Worm (Caenorhabditis elegans): Measurements from ENCODE around the gene srz-11.

Gene srz-11

ce11 chrV:15187083-15188057 is 24.5 kb downstream of the srz-11 start, which contains the start of the genes cyn-7 and bath-36 (continued):
- TF ChIP-seq Y53F4B.3 (GFP tag; IDR thresholded peaks at IDR 0.05) = no peak
- TF ChIP-seq lir-1 (GFP tag; conservative IDR thresholded peaks at IDR 0.05) = peak; percentile 70
- peak; percentile 62; the same call in 1 of the 2 replicates for TF ChIP-seq D2030.7 (GFP tag; IDR thresholded peaks at IDR 0.05)
- no peak for TF ChIP-seq F55B11.4 (tag; optimal IDR thresholded peaks at IDR 0.05; ENCODE audit: borderline replicate concordance, insufficient read depth)
- TF ChIP-seq lin-40 (tag; optimal IDR thresholded peaks at IDR 0.05) = peak; percentile 85
- no peak for TF ChIP-seq aptf-3 (GFP tag; IDR thresholded peaks at IDR 0.05)
- peak; percentile 90 for TF ChIP-seq madf-6 (GFP tag; IDR thresholded peaks at IDR 0.05)
- TF ChIP-seq Y79H2A.3 (GFP tag; conservative IDR thresholded peaks at IDR 0.05) = no peak
- peak; percentile 80 for TF ChIP-seq nhr-80 (tag; optimal IDR thresholded peaks at IDR 0.05)
- TF ChIP-seq ztf-25 (GFP tag; IDR thresholded peaks at IDR 0.05) = no peak
- peak; percentile 33 for TF ChIP-seq hmg-1.2 (GFP tag; IDR thresholded peaks at IDR 0.05)
- no peak for TF ChIP-seq unc-130 (GFP tag; optimal IDR thresholded peaks at IDR 0.05)
- TF ChIP-seq K11D2.4 (GFP tag; IDR thresholded peaks at IDR 0.05) = peak; percentile 71; the same call in 1 of the 2 replicates
- peak; percentile 73 for TF ChIP-seq efl-1 (GFP tag; optimal IDR thresholded peaks at IDR 0.05)
- no peak for TF ChIP-seq hlh-12 (tag; optimal IDR thresholded peaks at IDR 0.05)
- peak; percentile 36 for TF ChIP-seq pha-4 (tag; optimal IDR thresholded peaks at IDR 0.05)
- TF ChIP-seq lin-35 (GFP tag; optimal IDR thresholded peaks at IDR 0.05) = peak in 1 of 3 experiments; percentile 66
- TF ChIP-seq Y67H2A.10 (GFP tag; conservative IDR thresholded peaks at IDR 0.05) = 0 out of 2 replicates have a peak, but pooled peaks have one; percentile 29
- TF ChIP-seq madf-8 (GFP tag; conservative IDR thresholded peaks at IDR 0.05) = peak; percentile 67
- no peak for TF ChIP-seq hmg-20 (GFP tag; IDR thresholded peaks at IDR 0.05)
- no peak for TF ChIP-seq lsy-27 (tag; optimal IDR thresholded peaks at IDR 0.05; ENCODE audit: borderline replicate concordance, insufficient read depth)
- TF ChIP-seq dpff-1 (tag; optimal IDR thresholded peaks at IDR 0.05) = no peak
- TF ChIP-seq cebp-1 (GFP tag; IDR thresholded peaks at IDR 0.05) = no peak; the same call in 1 of the 2 replicates
- peak; percentile 61 for TF ChIP-seq cebp-1 (tag; optimal IDR thresholded peaks at IDR 0.05)
- peak; percentile 56 for TF ChIP-seq F33H1.4 (GFP tag; IDR thresholded peaks at IDR 0.05)
- peak; percentile 28 for TF ChIP-seq atf-7 (tag; optimal IDR thresholded peaks at IDR 0.05)
- no peak for TF ChIP-seq snpc-4 (GFP tag; optimal IDR thresholded peaks at IDR 0.05)
- peak in 2 of 4 experiments; percentile 68 to 71 for TF ChIP-seq snpc-4 (tag; optimal IDR thresholded peaks at IDR 0.05)
- TF ChIP-seq C06A6.2 (GFP tag; conservative IDR thresholded peaks at IDR 0.05) = 0 out of 2 replicates have a peak, but pooled peaks have one; percentile 31
- no peak for TF ChIP-seq Y56A3A.18 (GFP tag; IDR thresholded peaks at IDR 0.05)
- TF ChIP-seq dpl-1 (GFP tag; optimal IDR thresholded peaks at IDR 0.05) = peak; percentile 52
- TF ChIP-seq F57A8.1 (GFP tag; optimal IDR thresholded peaks at IDR 0.05) = no peak
- TF ChIP-seq B0019.2 (GFP tag; conservative IDR thresholded peaks at IDR 0.05) = 0 out of 2 replicates have a peak, but pooled peaks have one; percentile 25
- TF ChIP-seq Y95B8A.8 (GFP tag; IDR thresholded peaks at IDR 0.05) = 0 out of 2 replicates have a peak, but pooled peaks have one; percentile 26
- TF ChIP-seq fkh-3 (tag; optimal IDR thresholded peaks at IDR 0.05) = no peak
- peak; percentile 83 for TF ChIP-seq lin-54 (GFP tag; optimal IDR thresholded peaks at IDR 0.05)
- TF ChIP-seq F49E8.2 (tag; optimal IDR thresholded peaks at IDR 0.05; ENCODE audit: insufficient read depth) = peak; percentile 15
- TF ChIP-seq F22D6.2 (tag; optimal IDR thresholded peaks at IDR 0.05) = no peak
- TF ChIP-seq pbrm-1 (GFP tag; IDR thresholded peaks at IDR 0.05) = peak; percentile 81
- peak; percentile 8 for TF ChIP-seq madf-10 (tag; optimal IDR thresholded peaks at IDR 0.05)
- TF ChIP-seq hsf-1 (GFP tag; IDR thresholded peaks at IDR 0.05) = peak; percentile 99
- no peak for TF ChIP-seq ccch-3 (GFP tag; optimal IDR thresholded peaks at IDR 0.05)
- peak; percentile 76 for TF ChIP-seq snpc-3.4 (tag; optimal IDR thresholded peaks at IDR 0.05)
- peak; percentile 91 for TF ChIP-seq mcd-1 (GFP tag; IDR thresholded peaks at IDR 0.05)
- TF ChIP-seq F23B12.7 (tag; optimal IDR thresholded peaks at IDR 0.05; ENCODE audit: insufficient read depth) = peak; percentile 67
